Worm (Caenorhabditis elegans): Measurements from ENCODE around the gene F18H3.1.

- TF ChIP-seq sptf-2 (GFP tag; optimal IDR thresholded peaks at IDR 0.05) (no peak), Y53G8AR.9 (GFP tag; conservative IDR thresholded peaks at IDR 0.05) (peak; percentile 52; the same call in 1 of the 2 replicates), snpc-4 (GFP tag; optimal IDR thresholded peaks at IDR 0.05) (no peak), snpc-4 (tag; optimal IDR thresholded peaks at IDR 0.05) (peak in 3 of 4 experiments; percentile 52 to 64 (median 63)), C06A6.2 (GFP tag; conservative IDR thresholded peaks at IDR 0.05) (peak; percentile 82), efl-1 (GFP tag; optimal IDR thresholded peaks at IDR 0.05) (no peak), F39B2.1 (GFP tag; IDR thresholded peaks at IDR 0.05) (no peak), snpc-1.1 (tag; optimal IDR thresholded peaks at IDR 0.05; ENCODE audit: insufficient read depth) (no peak), ama-1 (optimal IDR thresholded peaks at IDR 0.05) (no peak), ama-1 (GFP tag; optimal IDR thresholded peaks at IDR 0.05) (peak in 1 of 2 experiments; percentile 7), Y67H2A.10 (GFP tag; conservative IDR thresholded peaks at IDR 0.05) (no peak)
Measured at ce11 chrX:13514384-13514783, 5.1 kb upstream of the F18H3.1 start.
